Fruit fly (Drosophila melanogaster): ENCODE measurements around the gene CG4743.

Gene CG4743

DNA sequence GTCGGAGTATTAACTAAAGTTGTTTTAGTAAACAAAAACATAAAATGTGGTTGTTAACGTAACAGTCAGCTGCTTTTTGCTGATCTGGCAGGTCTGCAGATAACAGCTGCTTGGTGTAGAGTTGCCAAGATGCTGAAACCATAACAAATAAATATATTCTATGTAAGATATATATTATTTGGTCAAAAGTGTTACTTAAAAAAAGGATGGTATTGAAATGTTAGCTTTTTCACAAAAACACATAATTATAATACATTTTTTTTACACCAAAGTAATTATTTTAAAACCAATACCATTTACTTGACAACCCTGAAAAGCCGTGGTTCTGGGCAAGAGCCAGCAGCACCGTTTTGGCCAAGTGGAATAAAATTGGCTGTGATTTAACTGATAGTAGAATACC lies at the start of gene CG4743, which contains the start of gene Idh3g (continued):
- TF ChIP-seq Elba2 (GFP tag; optimal IDR thresholded peaks at IDR 0.05) (peak; percentile 86), Xbp1 (GFP tag; optimal IDR thresholded peaks at IDR 0.05) (peak; percentile 97), H2.0 (GFP tag; IDR thresholded peaks at IDR 0.05) (peak; percentile 95), CG34376 (GFP tag; optimal IDR thresholded peaks at IDR 0.05) (peak; percentile 94), CG17186 (GFP tag; optimal IDR thresholded peaks at IDR 0.05) (peak; percentile 76), Doc3 (GFP tag; IDR thresholded peaks at IDR 0.05; ENCODE audit: partially characterized antibody) (no peak), pros (GFP tag; optimal IDR thresholded peaks at IDR 0.05) (peak; percentile 77), CG16813 (GFP tag; IDR thresholded peaks at IDR 0.05; ENCODE audit: partially characterized antibody) (peak; percentile 36; the same call in 2 of the 3 replicates), rib (GFP tag; IDR thresholded peaks at IDR 0.05) (peak; percentile 94), CG12236 (GFP tag; optimal IDR thresholded peaks at IDR 0.05) (peak; percentile 53), fru (optimal IDR thresholded peaks at IDR 0.05) (no peak), ssp (GFP tag; IDR thresholded peaks at IDR 0.05) (peak; percentile 86), CG6813 (GFP tag; optimal IDR thresholded peaks at IDR 0.05) (peak; percentile 96), Ptx1 (GFP tag; IDR thresholded peaks at IDR 0.05) (peak; percentile 97), CG10543 (GFP tag; optimal IDR thresholded peaks at IDR 0.05) (peak; percentile 98), CG3847 (GFP tag; IDR thresholded peaks at IDR 0.05) (peak; percentile 96), CG12391 (tag; optimal IDR thresholded peaks at IDR 0.05) (peak; percentile 99), CG1832 (GFP tag; optimal IDR thresholded peaks at IDR 0.05) (no peak), gfzf (GFP tag; optimal IDR thresholded peaks at IDR 0.05) (no peak), Usf (GFP tag; optimal IDR thresholded peaks at IDR 0.05) (peak; percentile 89), CG10267 (tag; optimal IDR thresholded peaks at IDR 0.05) (peak; percentile 94), dmrt99B (tag; optimal IDR thresholded peaks at IDR 0.05) (peak; percentile 97), nerfin-2 (GFP tag; IDR thresholded peaks at IDR 0.05; ENCODE audit: partially characterized antibody) (no peak), corto (GFP tag; optimal IDR thresholded peaks at IDR 0.05) (peak; percentile 92), CG14965 (GFP tag; optimal IDR thresholded peaks at IDR 0.05; ENCODE audit: borderline replicate concordance) (no peak), unc-4 (GFP tag; IDR thresholded peaks at IDR 0.05; ENCODE audit: partially characterized antibody) (0 out of 2 replicates have a peak, but pooled peaks have one; percentile 31), pfk (GFP tag; optimal IDR thresholded peaks at IDR 0.05) (peak; percentile 68), HLH54F (GFP tag; optimal IDR thresholded peaks at IDR 0.05) (peak; percentile 79), CG10565 (GFP tag; optimal IDR thresholded peaks at IDR 0.05) (peak; percentile 86), CG1603 (tag; optimal IDR thresholded peaks at IDR 0.05) (peak; percentile 75), CG8924 (tag; optimal IDR thresholded peaks at IDR 0.05) (peak; percentile 98), CG2202 (tag; optimal IDR thresholded peaks at IDR 0.05) (peak; percentile 97), CG31388 (GFP tag; optimal IDR thresholded peaks at IDR 0.05) (peak; percentile 94), CG11723 (GFP tag; optimal IDR thresholded peaks at IDR 0.05) (peak; percentile 91), Dll (GFP tag; IDR thresholded peaks at IDR 0.05; ENCODE audit: partially characterized antibody) (0 out of 4 replicates have a peak, but pooled peaks have one; percentile 24), Sry-δ (GFP tag; optimal IDR thresholded peaks at IDR 0.05) (peak; percentile 23), CG18619 (GFP tag; optimal IDR thresholded peaks at IDR 0.05) (peak; percentile 95), C15 (GFP tag; IDR thresholded peaks at IDR 0.05) (peak; percentile 89), pho (GFP tag; optimal IDR thresholded peaks at IDR 0.05) (peak; percentile 75), Ssrp (tag; optimal IDR thresholded peaks at IDR 0.05) (peak; percentile 97), CG30431 (GFP tag; optimal IDR thresholded peaks at IDR 0.05) (peak; percentile 93), HmgZ (tag; optimal IDR thresholded peaks at IDR 0.05) (peak; percentile 98), h (optimal IDR thresholded peaks at IDR 0.05) (no peak), CG9727 (GFP tag; optimal IDR thresholded peaks at IDR 0.05) (peak; percentile 98), trh (GFP tag; optimal IDR thresholded peaks at IDR 0.05) (peak; percentile 90), CoRest (tag; optimal IDR thresholded peaks at IDR 0.05) (peak; percentile 99), lbe (GFP tag; optimal IDR thresholded peaks at IDR 0.05) (peak; percentile 88), pb (GFP tag; optimal IDR thresholded peaks at IDR 0.05) (peak; percentile 29), CTCF (GFP tag; optimal IDR thresholded peaks at IDR 0.05) (peak; percentile 67), H15 (GFP tag; IDR thresholded peaks at IDR 0.05) (peak; percentile 90), sna (GFP tag; IDR thresholded peaks at IDR 0.05; ENCODE audit: partially characterized antibody) (no peak)

Data from whole organism, embryonic.